Worm (Caenorhabditis elegans): Measurements from ENCODE around the gene F23G4.1.

F23G4.1 gene

ce11 chrX:6572987-6573386 is 30.0 kb downstream of the F23G4.1 start:
- no peak for TF ChIP-seq nhr-237 (tag; optimal IDR thresholded peaks at IDR 0.05)
- TF ChIP-seq C34B4.2 (tag; optimal IDR thresholded peaks at IDR 0.05), result no peak
- TF ChIP-seq ceh-63 (GFP tag; optimal IDR thresholded peaks at IDR 0.05), result no peak
- no peak for TF ChIP-seq nhr-90 (tag; optimal IDR thresholded peaks at IDR 0.05; ENCODE audit: poor library complexity)
- no peak for TF ChIP-seq tlp-1 (tag; optimal IDR thresholded peaks at IDR 0.05)
- no peak for TF ChIP-seq zip-4 (GFP tag; optimal IDR thresholded peaks at IDR 0.05)
- TF ChIP-seq jun-1 (tag; optimal IDR thresholded peaks at IDR 0.05), result no peak
- no peak for TF ChIP-seq mef-2 (tag; optimal IDR thresholded peaks at IDR 0.05)
- TF ChIP-seq lin-13 (GFP tag; optimal IDR thresholded peaks at IDR 0.05), result no peak
- TF ChIP-seq ceh-88 (GFP tag; IDR thresholded peaks at IDR 0.05), result no peak

DNA sequence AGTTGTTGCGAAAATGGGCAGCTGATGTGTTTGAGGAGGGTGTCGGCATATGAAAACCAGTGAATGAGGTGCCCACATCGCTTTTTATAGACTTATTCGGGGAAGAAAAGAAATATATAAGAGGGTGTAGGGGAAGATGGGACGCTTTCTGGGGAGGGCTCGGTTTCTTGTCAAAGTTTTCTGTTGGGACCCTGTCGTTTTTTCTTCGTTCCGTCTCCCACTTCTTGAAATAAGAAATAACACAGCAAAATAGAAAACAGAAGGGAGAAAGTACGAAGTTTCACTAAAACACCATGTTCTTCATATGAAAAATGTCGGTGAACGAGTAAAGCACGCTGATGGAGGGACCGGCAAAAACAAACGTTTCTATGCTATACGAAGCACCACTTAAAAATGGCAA is 33.4 kb downstream of the F23G4.1 start, which contains the start of gene dop-3:
TSS of gene dop-3 (minus strand) at position 101 of the 400 bp plus-strand sequence.
- TF ChIP-seq swsn-7 (tag; optimal IDR thresholded peaks at IDR 0.05) (no peak), C16A3.4 (tag; optimal IDR thresholded peaks at IDR 0.05) (no peak), lin-14 (GFP tag; optimal IDR thresholded peaks at IDR 0.05) (no peak), ceh-8 (GFP tag; optimal IDR thresholded peaks at IDR 0.05) (no peak), grh-1 (GFP tag; IDR thresholded peaks at IDR 0.05) (no peak), nhr-76 (tag; optimal IDR thresholded peaks at IDR 0.05) (no peak), ces-1 (GFP tag; optimal IDR thresholded peaks at IDR 0.05) (no peak), ceh-88 (GFP tag; IDR thresholded peaks at IDR 0.05) (no peak), jun-1 (tag; optimal IDR thresholded peaks at IDR 0.05) (no peak), nhr-19 (GFP tag; conservative IDR thresholded peaks at IDR 0.05) (no peak), mep-1 (tag; optimal IDR thresholded peaks at IDR 0.05) (no peak), nhr-85 (tag) (no peak), nhr-11 (tag; optimal IDR thresholded peaks at IDR 0.05) (no peak), hpl-2 (GFP tag; optimal IDR thresholded peaks at IDR 0.05) (no peak), lin-35 (GFP tag; optimal IDR thresholded peaks at IDR 0.05) (no peak), hlh-4 (tag; optimal IDR thresholded peaks at IDR 0.05) (no peak), aly-2 (tag; optimal IDR thresholded peaks at IDR 0.05) (no peak)

DNA sequence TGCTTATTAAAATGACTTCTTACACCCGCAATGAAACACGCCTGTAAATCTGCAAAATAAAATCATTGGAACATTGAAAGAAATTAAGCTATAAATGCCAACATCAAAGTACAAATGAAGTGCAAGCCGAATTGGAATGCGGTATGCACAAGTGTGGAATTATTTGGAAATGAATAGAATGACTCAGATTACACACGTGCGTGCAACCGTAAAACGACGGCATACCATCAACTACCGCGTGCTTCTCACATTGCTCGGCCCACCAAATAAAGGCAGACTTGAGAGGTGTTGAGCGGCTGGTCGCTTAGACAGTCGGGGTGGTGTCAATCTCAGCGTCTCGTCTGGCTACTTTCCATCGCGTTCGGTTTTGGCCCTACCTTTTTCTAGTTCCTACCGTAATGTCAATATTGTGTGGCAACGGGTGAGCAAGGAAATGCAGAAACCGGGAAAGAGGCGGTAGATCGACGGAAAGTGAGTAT is 40.6 kb downstream of the F23G4.1 start, which contains the start of gene aaim-1:
TSS of gene aaim-1 (minus strand) at position 51 of the 479 bp plus-strand sequence.
- TF ChIP-seq skn-1 (tag; optimal IDR thresholded peaks at IDR 0.05) (no peak), isw-1 (GFP tag; IDR thresholded peaks at IDR 0.05) (no peak), tlp-1 (tag; optimal IDR thresholded peaks at IDR 0.05) (no peak), mep-1 (tag; optimal IDR thresholded peaks at IDR 0.05) (no peak), snpc-4 (tag; optimal IDR thresholded peaks at IDR 0.05) (no peak), ztf-11 (tag; optimal IDR thresholded peaks at IDR 0.05) (no peak), lin-39 (tag; optimal IDR thresholded peaks at IDR 0.05) (no peak), nhr-85 (tag) (no peak)

DNA sequence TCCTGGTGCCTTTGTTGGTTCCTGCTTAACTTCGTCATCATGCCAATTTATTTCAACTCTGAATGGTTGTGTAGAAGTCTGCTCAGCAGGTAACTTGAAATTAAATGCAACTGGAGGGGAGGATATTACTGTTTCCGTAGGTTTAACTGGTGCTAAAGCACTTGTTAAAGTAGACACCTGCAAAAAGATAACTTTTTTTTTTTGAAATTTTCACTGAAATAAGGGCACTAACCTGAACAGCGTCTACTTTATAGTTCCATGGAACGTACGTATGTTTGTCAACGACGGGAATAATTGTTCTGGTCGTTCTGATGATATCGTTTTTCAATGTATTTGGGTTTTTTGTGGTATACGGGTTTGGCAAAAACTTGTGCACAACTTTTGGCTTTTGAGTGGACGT is 42.5 kb downstream of the F23G4.1 start:
- TF ChIP-seq swsn-7 (tag; optimal IDR thresholded peaks at IDR 0.05) (no peak), elt-3 (tag; optimal IDR thresholded peaks at IDR 0.05) (no peak), ama-1 (optimal IDR thresholded peaks at IDR 0.05) (no peak), ceh-8 (GFP tag; optimal IDR thresholded peaks at IDR 0.05) (no peak), ceh-82 (tag; optimal IDR thresholded peaks at IDR 0.05) (no peak), mep-1 (tag; optimal IDR thresholded peaks at IDR 0.05) (no peak), fkh-8 (tag; optimal IDR thresholded peaks at IDR 0.05) (no peak), efl-3 (GFP tag; optimal IDR thresholded peaks at IDR 0.05) (no peak), lsy-2 (tag; optimal IDR thresholded peaks at IDR 0.05) (no peak), hlh-17 (GFP tag; optimal IDR thresholded peaks at IDR 0.05; ENCODE audit: borderline replicate concordance) (no peak), ztf-11 (tag; optimal IDR thresholded peaks at IDR 0.05) (no peak), lin-13 (GFP tag; optimal IDR thresholded peaks at IDR 0.05) (no peak), mdl-1 (tag; optimal IDR thresholded peaks at IDR 0.05) (no peak), aha-1 (tag; optimal IDR thresholded peaks at IDR 0.05) (no peak), lin-39 (tag; optimal IDR thresholded peaks at IDR 0.05) (no peak)
